Fruit fly (Drosophila melanogaster): ENCODE measurements around the gene eater.

eater gene

dm6 chr3R:27137914-27138323 lies 38.4 kb upstream of the eater start (continued):
- TF ChIP-seq zen2 (GFP tag; IDR thresholded peaks at IDR 0.05; ENCODE audit: partially characterized antibody) (no peak), CG10543 (GFP tag; optimal IDR thresholded peaks at IDR 0.05) (no peak), CG18599 (GFP tag; optimal IDR thresholded peaks at IDR 0.05) (peak; percentile 35), BtbVII (GFP tag; optimal IDR thresholded peaks at IDR 0.05) (no peak), D (optimal IDR thresholded peaks at IDR 0.05) (no peak), D (GFP tag; optimal IDR thresholded peaks at IDR 0.05) (peak; percentile 60), Bdp1 (GFP tag; optimal IDR thresholded peaks at IDR 0.05) (no peak), CG14667 (GFP tag; IDR thresholded peaks at IDR 0.05) (no peak), nerfin-2 (GFP tag; IDR thresholded peaks at IDR 0.05; ENCODE audit: partially characterized antibody) (no peak), CG3838 (GFP tag; optimal IDR thresholded peaks at IDR 0.05) (peak; percentile 22), oc (tag; optimal IDR thresholded peaks at IDR 0.05) (peak; percentile 62), tll (GFP tag; optimal IDR thresholded peaks at IDR 0.05) (no peak), CG18262 (tag; optimal IDR thresholded peaks at IDR 0.05) (peak; percentile 42), CG14441 (GFP tag; IDR thresholded peaks at IDR 0.05) (no peak), Sox102F (GFP tag; optimal IDR thresholded peaks at IDR 0.05) (peak; percentile 45), fd96Cb (tag; optimal IDR thresholded peaks at IDR 0.05) (peak; percentile 23), HLH4C (GFP tag; IDR thresholded peaks at IDR 0.05; ENCODE audit: partially characterized antibody) (no peak), Lhr (GFP tag; optimal IDR thresholded peaks at IDR 0.05) (peak; percentile 23), cwo (GFP tag; optimal IDR thresholded peaks at IDR 0.05) (peak; percentile 2), nau (GFP tag; optimal IDR thresholded peaks at IDR 0.05) (peak; percentile 45), wek (GFP tag; optimal IDR thresholded peaks at IDR 0.05) (peak; percentile 53), HmgD (GFP tag; optimal IDR thresholded peaks at IDR 0.05) (no peak), CG5245 (GFP tag; optimal IDR thresholded peaks at IDR 0.05) (no peak), CG12104 (GFP tag; optimal IDR thresholded peaks at IDR 0.05) (no peak), CG15073 (GFP tag; optimal IDR thresholded peaks at IDR 0.05) (no peak), jigr1 (GFP tag; IDR thresholded peaks at IDR 0.05) (no peak), CoRest (tag; optimal IDR thresholded peaks at IDR 0.05) (peak; percentile 22), Drgx (GFP tag; IDR thresholded peaks at IDR 0.05) (peak; percentile 26; the same call in 1 of the 2 replicates), Nf-YA (GFP tag; IDR thresholded peaks at IDR 0.05) (no peak), CG8944 (GFP tag; optimal IDR thresholded peaks at IDR 0.05) (no peak), vvl (GFP tag; IDR thresholded peaks at IDR 0.05) (peak; percentile 41; the same call in 1 of the 2 replicates), dpn (GFP tag; optimal IDR thresholded peaks at IDR 0.05) (peak in 1 of 2 experiments; percentile 17), Neu2 (GFP tag; optimal IDR thresholded peaks at IDR 0.05; ENCODE audit: borderline replicate concordance) (no peak), CG30403 (GFP tag; optimal IDR thresholded peaks at IDR 0.05) (no peak), Dfd (GFP tag; optimal IDR thresholded peaks at IDR 0.05) (no peak), ssp (GFP tag; IDR thresholded peaks at IDR 0.05) (no peak), al (GFP tag; IDR thresholded peaks at IDR 0.05) (no peak), CG13624 (GFP tag; optimal IDR thresholded peaks at IDR 0.05) (no peak), lab (GFP tag; optimal IDR thresholded peaks at IDR 0.05) (peak; percentile 33), sna (GFP tag; IDR thresholded peaks at IDR 0.05; ENCODE audit: partially characterized antibody) (no peak), insv (GFP tag; optimal IDR thresholded peaks at IDR 0.05) (no peak), CG2889 (GFP tag; IDR thresholded peaks at IDR 0.05) (no peak), ato (GFP tag; IDR thresholded peaks at IDR 0.05; ENCODE audit: partially characterized antibody) (no peak), psq (GFP tag; optimal IDR thresholded peaks at IDR 0.05) (no peak), bbx (GFP tag; IDR thresholded peaks at IDR 0.05; ENCODE audit: partially characterized antibody) (no peak), bcd (GFP tag; optimal IDR thresholded peaks at IDR 0.05) (no peak), Aef1 (GFP tag; IDR thresholded peaks at IDR 0.05) (no peak), CG1024 (GFP tag; IDR thresholded peaks at IDR 0.05) (no peak), CG2202 (tag; optimal IDR thresholded peaks at IDR 0.05) (peak; percentile 34), Camta (GFP tag; optimal IDR thresholded peaks at IDR 0.05) (peak; percentile 6), tx (GFP tag; optimal IDR thresholded peaks at IDR 0.05) (no peak)
